Worm (Caenorhabditis elegans) whole organism, young adult: ENCODE measurements around the gene F23H11.2.

Experiments
- C17E4.6 ChIP-seq: fragments of 200-800 bp; sonication (Bioruptor generic); IDR thresholded peaks from 2 replicates; pipeline ENCODE4 v1.3.6; 2022; ENCODE audit warnings: missing genetic modification reagents, missing genetic modification characterization, missing compliant biosample characterization
- T26A5.8 ChIP-seq: sonication (generic microtip); optimal IDR thresholded peaks from 2 replicates; lab custom pipeline; 2016; ENCODE audit warnings: missing genetic modification characterization, missing compliant biosample characterization
- ZK185.1 ChIP-seq: sonication (generic microtip); optimal IDR thresholded peaks from 2 replicates; lab custom pipeline; 2016; ENCODE audit warnings: mild to moderate bottlenecking, missing genetic modification characterization, missing compliant biosample characterization; ENCODE audit not compliant: poor library complexity, severe bottlenecking
- ama-1 ChIP-seq, 3 experiments: fragments of 150-350 bp in 1 of 3; sonication (generic microtip) in 2 of 3; optimal IDR thresholded peaks; 2 replicates each; lab custom pipeline; 2014 to 2018; ENCODE audit warnings: missing biosample characterization in 2 of 3, missing genetic modification characterization in 2 of 3, missing genetic modification reagents in 2 of 3
- madf-10 ChIP-seq: sonication (generic microtip); optimal IDR thresholded peaks from 2 replicates; lab custom pipeline; 2016; ENCODE audit warnings: mild to moderate bottlenecking, missing genetic modification characterization, missing compliant biosample characterization
- pha-4 ChIP-seq: fragments of 150-350 bp; sonication (generic microtip); optimal IDR thresholded peaks from 2 replicates; lab custom pipeline; 2014; ENCODE audit warnings: missing biosample characterization, missing genetic modification reagents, missing genetic modification characterization
- rcor-1 ChIP-seq: fragments of 200-800 bp; sonication (Bioruptor generic); IDR thresholded peaks from 2 replicates; pipeline ENCODE4 v1.3.6; 2022; ENCODE audit warnings: missing genetic modification reagents, missing genetic modification characterization, missing compliant biosample characterization

- TF ChIP-seq rcor-1 = no peak
- TF ChIP-seq C17E4.6 = no peak
- TF ChIP-seq ama-1 (optimal IDR thresholded peaks at IDR 0.05; lab: Kevin White, UChicago) = no peak
- TF ChIP-seq ama-1 (GFP tag; optimal IDR thresholded peaks at IDR 0.05; lab: Kevin White, UChicago) = no peak
- TF ChIP-seq ZK185.1 (tag; lab: Kevin White, UChicago) = no peak
- TF ChIP-seq madf-10 = no peak
- TF ChIP-seq pha-4 = no peak
- no peak for TF ChIP-seq T26A5.8 (tag; lab: Kevin White, UChicago)
Observed at ce11 chrIII:919322-919721, 23.8 kb downstream of the F23H11.2 start, which contains the start of gene F23H11.7.
